Worm (Caenorhabditis elegans): ENCODE data around the gene ccm-2.
A peak's percentile ranks its signal among the peaks of the same experiment; 100 is the strongest.

Gene ccm-2

DNA sequence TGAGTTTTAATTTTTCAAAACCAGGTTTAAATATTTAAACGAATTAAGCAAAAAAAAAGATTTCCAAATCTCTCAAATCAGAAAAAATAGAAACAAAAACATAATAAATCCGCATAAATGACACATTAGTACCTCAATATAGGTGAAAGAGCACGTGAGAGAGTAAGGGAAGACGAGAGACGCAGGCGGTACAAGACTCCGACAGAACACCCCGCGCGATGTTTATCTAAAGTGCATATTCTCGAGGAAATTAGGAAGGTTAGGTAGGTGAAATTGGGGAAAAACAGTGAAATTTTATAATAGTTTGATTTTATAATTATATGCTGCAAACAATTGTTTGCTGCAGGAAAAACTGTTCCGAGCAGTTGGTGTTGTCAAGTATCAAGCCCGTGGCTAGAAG is 29.8 kb upstream of the ccm-2 start (continued):
- peak; percentile 46 for TF ChIP-seq swsn-7 (tag; optimal IDR thresholded peaks at IDR 0.05)
- no peak for TF ChIP-seq snpc-4 (tag; optimal IDR thresholded peaks at IDR 0.05)
- peak; percentile 45 to 68 for TF ChIP-seq lsy-2 (tag; optimal IDR thresholded peaks at IDR 0.05)

DNA sequence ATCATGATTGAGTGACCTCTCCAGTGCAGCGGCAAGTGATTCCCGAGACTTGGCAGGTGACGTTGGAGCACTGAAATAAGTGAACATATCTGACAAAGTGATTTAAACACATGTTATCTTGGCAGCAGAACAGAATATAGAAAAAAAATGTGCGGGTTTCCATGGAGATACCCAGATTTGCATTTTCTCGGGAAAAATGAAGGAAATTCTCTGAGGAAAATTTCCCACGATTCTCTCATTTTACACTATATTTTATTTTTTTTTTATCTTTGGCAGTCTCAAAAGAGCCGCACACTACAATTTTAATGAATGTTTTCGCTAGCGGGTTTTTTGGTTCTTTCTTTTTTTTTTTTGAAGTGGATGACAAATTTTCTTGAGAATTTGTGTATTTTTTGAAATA is 20.6 kb upstream of the ccm-2 start:
- TF ChIP-seq efl-1 (optimal IDR thresholded peaks at IDR 0.05) = no peak
- TF ChIP-seq efl-1 (GFP tag; optimal IDR thresholded peaks at IDR 0.05 in 1 of 2) = peak in 1 of 2 experiments; percentile 91
- TF ChIP-seq efl-3 (GFP tag; optimal IDR thresholded peaks at IDR 0.05) = no peak

DNA sequence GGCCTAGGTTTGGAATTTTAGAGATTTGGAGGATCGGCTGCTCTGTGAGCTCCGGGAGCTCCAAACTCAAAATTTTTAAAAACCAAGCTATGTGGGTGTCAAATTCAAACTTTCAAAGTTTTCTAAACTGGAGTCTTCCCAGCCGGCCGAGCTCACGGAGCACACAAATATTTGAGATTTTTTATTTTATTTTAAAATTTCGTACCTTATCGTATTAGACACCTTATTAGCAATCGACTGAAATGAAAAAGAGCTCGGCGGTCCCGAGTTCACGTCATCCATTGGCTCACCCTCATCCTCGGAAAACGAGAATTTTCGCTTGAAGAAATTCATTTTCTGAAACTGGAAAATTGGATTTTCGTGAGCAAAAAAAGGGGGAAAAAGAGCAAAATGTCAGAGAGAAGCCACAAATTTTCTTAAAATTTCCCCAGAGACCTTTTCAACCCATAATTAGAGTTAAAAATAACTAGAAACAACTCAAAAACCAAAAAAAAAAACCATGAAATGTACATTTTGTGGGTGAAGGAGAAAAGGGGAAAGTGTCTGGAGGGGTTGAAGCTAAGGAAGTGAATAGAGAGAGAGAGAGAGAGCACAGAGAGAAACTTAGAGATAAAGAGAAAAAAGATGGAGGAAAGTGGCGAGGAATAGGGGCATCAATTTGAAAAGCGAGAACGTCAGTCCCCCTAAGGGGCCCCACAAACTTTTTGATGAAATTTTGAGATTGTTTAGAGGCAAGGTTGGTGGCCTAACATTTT is 19.5 kb upstream of the ccm-2 start, which contains the start of gene snn-1:
Gene snn-1 (minus strand): TSS at position 355 of the 755 bp plus-strand sequence.
- TF ChIP-seq ets-5 (GFP tag; IDR thresholded peaks at IDR 0.05) (no peak), tbx-2 (tag; optimal IDR thresholded peaks at IDR 0.05) (no peak), snpc-4 (tag; optimal IDR thresholded peaks at IDR 0.05) (no peak), lin-14 (GFP tag; optimal IDR thresholded peaks at IDR 0.05) (peak; percentile 63), ceh-82 (tag; optimal IDR thresholded peaks at IDR 0.05) (peak in 1 of 3 experiments; percentile 43), efl-1 (optimal IDR thresholded peaks at IDR 0.05) (no peak), efl-1 (GFP tag; optimal IDR thresholded peaks at IDR 0.05 in 1 of 2) (peak in 1 of 2 experiments; percentile 35), lin-15B (tag; optimal IDR thresholded peaks at IDR 0.05) (no peak), ceh-88 (GFP tag; IDR thresholded peaks at IDR 0.05) (no peak), lin-35 (GFP tag; optimal IDR thresholded peaks at IDR 0.05) (no peak), lin-39 (tag; optimal IDR thresholded peaks at IDR 0.05) (no peak)

DNA sequence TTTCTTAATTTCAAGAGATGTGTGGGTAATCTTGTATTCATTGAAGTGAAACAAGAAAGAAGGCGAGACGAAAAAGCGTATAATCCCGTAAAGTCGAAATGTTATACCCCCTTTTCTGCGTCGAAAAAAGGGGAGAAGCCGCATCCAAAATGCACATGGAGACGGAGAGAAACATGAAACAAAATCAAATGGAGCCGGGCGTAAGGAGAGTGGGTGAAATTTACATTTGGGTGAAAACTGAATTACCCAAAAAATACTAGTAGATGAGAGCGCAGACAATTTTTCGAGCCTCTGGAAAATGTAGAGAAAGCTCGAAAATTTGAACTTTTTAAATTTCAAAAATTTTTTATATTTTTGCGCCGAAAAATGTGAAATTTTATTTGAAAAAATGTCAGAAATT is 18.2 kb upstream of the ccm-2 start:
- TF ChIP-seq ceh-8 (GFP tag; optimal IDR thresholded peaks at IDR 0.05) = no peak
- no peak for TF ChIP-seq egl-27 (tag; optimal IDR thresholded peaks at IDR 0.05)
- no peak for TF ChIP-seq aly-2 (tag; optimal IDR thresholded peaks at IDR 0.05)
- no peak for TF ChIP-seq fkh-8 (tag; optimal IDR thresholded peaks at IDR 0.05)
- peak; percentile 25 for TF ChIP-seq lin-14 (GFP tag; optimal IDR thresholded peaks at IDR 0.05)
- no peak for TF ChIP-seq snu-23 (GFP tag; optimal IDR thresholded peaks at IDR 0.05)
- TF ChIP-seq snpc-4 (tag; optimal IDR thresholded peaks at IDR 0.05) = no peak
- no peak for TF ChIP-seq tbx-2 (tag; optimal IDR thresholded peaks at IDR 0.05)

DNA sequence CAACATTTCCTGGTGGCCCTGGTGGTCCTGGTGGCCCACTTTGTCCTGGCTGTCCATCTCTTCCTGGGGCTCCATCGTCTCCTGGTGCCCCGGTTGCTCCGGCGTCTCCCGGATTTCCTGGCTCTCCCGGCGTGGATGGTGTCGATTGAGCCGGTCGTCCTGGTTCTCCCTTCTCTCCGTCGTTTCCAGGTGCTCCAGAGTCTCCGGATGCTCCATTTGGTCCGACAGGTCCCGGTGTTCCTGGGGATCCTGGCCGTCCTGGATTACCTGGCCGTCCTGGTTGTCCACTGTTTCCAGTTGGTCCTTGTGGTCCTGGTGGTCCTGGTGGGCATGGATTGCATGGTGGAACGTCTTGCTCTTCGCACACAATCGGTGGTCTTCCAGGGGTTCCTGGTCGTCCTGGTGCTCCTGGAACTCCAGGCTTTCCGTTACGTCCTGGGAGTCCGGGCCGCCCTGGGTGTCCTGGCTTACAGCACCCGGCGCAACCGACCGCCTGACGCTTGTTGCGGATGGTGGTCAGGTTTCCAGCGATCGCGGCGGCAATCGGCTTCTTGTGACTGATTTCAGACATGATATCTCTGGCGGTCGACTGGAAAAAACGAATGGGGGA is 15.9 kb upstream of the ccm-2 start:
- TF ChIP-seq hpl-2 (GFP tag; optimal IDR thresholded peaks at IDR 0.05) (no peak), nhr-90 (tag; optimal IDR thresholded peaks at IDR 0.05; ENCODE audit: poor library complexity) (no peak), ceh-8 (GFP tag; optimal IDR thresholded peaks at IDR 0.05) (no peak), ceh-88 (GFP tag; IDR thresholded peaks at IDR 0.05) (no peak), ztf-4 (tag; optimal IDR thresholded peaks at IDR 0.05) (no peak), lin-39 (tag; optimal IDR thresholded peaks at IDR 0.05) (no peak), tlp-1 (tag; optimal IDR thresholded peaks at IDR 0.05) (no peak), ama-1 (optimal IDR thresholded peaks at IDR 0.05) (no peak), nhr-77 (tag; optimal IDR thresholded peaks at IDR 0.05) (no peak), pax-3 (tag; optimal IDR thresholded peaks at IDR 0.05) (no peak), ceh-90 (tag; optimal IDR thresholded peaks at IDR 0.05) (no peak), snu-23 (GFP tag; optimal IDR thresholded peaks at IDR 0.05) (no peak), nhr-71 (tag; optimal IDR thresholded peaks at IDR 0.05) (no peak), mab-9 (GFP tag; IDR thresholded peaks at IDR 0.05) (no peak), C34B4.2 (tag; optimal IDR thresholded peaks at IDR 0.05) (no peak)

DNA sequence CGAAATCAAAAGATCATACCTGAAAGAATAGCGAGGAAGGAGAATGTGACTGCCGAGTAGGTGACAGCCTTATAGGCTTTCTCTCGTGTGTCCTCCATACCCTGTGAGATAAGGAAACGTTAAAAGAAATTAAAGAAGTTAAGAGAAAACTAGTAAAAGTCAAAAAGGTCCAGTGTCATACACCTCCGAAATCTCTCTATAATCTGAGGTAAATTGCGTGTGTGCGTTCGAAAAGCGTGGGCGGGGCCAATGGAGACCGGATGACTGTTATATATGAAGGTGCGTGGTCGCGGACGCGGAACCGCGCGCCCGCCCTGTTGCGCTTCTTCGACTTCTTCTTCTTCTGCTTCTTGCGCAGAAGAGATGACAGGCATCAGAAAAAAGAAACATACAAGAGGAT is 14.3 kb upstream of the ccm-2 start, which contains the start of gene col-109:
Gene col-109 (minus strand): TSS at position 101 of the 400 bp plus-strand sequence.
- TF ChIP-seq nhr-84 (tag; optimal IDR thresholded peaks at IDR 0.05) = no peak
- TF ChIP-seq sup-37 (GFP tag; optimal IDR thresholded peaks at IDR 0.05) = no peak
- no peak for TF ChIP-seq hlh-4 (tag; optimal IDR thresholded peaks at IDR 0.05)
- no peak for TF ChIP-seq blmp-1 (tag; optimal IDR thresholded peaks at IDR 0.05)
- no peak for TF ChIP-seq hpl-2 (GFP tag; optimal IDR thresholded peaks at IDR 0.05)
- no peak for TF ChIP-seq efl-1 (optimal IDR thresholded peaks at IDR 0.05)
- TF ChIP-seq efl-1 (GFP tag; optimal IDR thresholded peaks at IDR 0.05 in 1 of 2) = no peak
- no peak for TF ChIP-seq aly-2 (tag; optimal IDR thresholded peaks at IDR 0.05)
- TF ChIP-seq pqm-1 (tag; optimal IDR thresholded peaks at IDR 0.05) = no peak
- TF ChIP-seq unc-130 (tag; optimal IDR thresholded peaks at IDR 0.05) = no peak

All from whole organism, L1 larva.